Fruit fly (Drosophila melanogaster): ENCODE measurements around the gene CG31898.

Gene CG31898

dm6 chr2L:8399863-8400598 is at the start of gene CG31898:
Gene CG31898, plus strand, starts transcription at chr2L:8400421.
- TF ChIP-seq CG17801 (GFP tag; optimal IDR thresholded peaks at IDR 0.05; ENCODE audit: partially characterized antibody): no peak

dm6 chr2L:8350560-8351171 is 49.6 kb upstream of the CG31898 start:
- TF ChIP-seq CG17801 (GFP tag; optimal IDR thresholded peaks at IDR 0.05; ENCODE audit: partially characterized antibody): no peak

- no peak for TF ChIP-seq CG17801 (GFP tag; optimal IDR thresholded peaks at IDR 0.05; ENCODE audit: partially characterized antibody)
Observed at dm6 chr2L:8351333-8351732, 48.9 kb upstream of the CG31898 start.

- TF ChIP-seq CG17801 (GFP tag; optimal IDR thresholded peaks at IDR 0.05; ENCODE audit: partially characterized antibody): no peak
Observed at dm6 chr2L:8351864-8352263, 48.4 kb upstream of the CG31898 start, which contains the start of gene Mur29B. Gene Mur29B, plus strand, starts transcription at chr2L:8352187.

DNA sequence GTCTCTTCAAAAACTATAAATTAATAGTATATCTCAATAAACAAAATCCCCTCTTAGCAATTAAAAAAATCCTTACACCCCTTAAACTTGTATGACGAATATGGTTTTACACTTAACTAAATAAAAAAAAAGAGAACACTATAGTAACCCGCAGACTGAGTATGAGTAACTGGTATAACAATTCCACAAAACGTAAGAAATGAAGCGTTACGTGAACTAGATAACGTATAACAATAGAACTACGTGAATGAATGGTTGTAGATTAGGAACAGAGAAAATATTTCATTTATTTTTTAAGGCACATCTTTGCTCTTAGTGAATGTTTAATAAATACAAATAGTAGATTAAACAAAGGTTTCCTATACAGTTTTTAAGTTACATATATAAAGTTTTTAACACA is 44.8 kb upstream of the CG31898 start:
- no peak for TF ChIP-seq CG17801 (GFP tag; optimal IDR thresholded peaks at IDR 0.05; ENCODE audit: partially characterized antibody)

DNA sequence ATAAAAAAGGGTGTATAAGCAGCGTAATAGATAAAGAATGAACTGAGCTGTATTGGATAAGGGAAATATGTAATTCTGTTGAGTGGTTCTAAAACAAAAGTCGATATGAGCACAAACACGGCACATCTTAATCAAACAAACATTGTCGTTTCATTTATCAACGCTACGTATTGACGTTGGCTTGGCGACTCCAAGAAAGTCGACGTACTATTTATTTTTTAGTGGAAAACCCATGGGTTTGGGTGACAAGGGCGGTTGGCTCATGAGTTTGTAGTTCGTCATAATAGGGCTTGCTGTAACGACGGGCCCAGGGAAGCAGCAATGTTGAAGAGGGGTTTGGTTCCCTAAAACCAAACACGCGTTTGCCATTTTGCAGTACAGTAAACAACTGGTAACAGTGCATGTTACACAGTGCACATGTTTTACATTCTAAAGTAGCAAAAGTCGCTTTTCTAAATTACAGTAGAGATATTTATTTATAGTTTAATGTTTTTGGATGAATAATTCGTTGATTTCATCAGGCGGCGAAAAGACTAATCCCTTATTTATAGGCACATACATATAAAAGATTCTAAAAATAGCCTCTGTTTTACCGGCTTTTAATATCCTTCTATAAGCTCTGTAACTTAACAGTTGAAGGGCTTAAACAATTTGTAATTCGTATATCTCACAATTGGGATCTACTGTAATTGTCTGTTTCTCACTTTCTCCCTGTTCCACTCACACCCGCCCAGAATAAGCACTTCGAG is 38.8 kb upstream of the CG31898 start:
- TF ChIP-seq CG17801 (GFP tag; optimal IDR thresholded peaks at IDR 0.05; ENCODE audit: partially characterized antibody): peak; percentile 89

DNA sequence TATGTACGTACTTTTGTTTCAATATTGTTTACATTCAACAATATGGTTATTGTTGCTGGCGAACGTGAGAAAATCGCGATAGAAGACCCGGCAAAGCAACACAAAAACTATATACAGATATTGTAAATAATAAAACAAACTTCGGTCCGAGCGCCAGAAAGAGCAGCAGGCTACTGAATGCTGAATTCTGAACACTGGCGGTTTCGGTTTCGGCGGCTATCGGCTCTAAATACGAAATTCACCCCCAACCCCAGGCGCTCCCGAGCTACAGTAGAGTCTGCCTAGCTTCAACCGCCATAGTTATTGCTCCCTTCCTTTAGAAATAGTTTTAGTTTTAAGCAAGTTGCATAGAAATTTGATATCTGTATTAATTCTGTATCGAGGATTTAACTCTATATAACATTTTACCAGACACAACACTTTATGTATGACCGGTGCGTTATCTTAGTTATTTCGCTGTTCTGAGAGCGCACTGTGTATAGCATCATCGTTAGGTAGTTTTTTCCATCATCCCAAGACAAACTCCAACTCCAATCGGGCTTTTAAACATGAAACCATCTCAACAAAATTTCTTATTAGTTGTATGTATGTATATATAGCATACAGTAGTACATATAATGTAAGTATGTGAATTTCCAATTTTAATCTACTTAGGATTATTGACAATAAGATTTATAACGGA is 37.8 kb upstream of the CG31898 start, which contains the start of gene CG7627:
TSS of gene CG7627 (minus strand) at position 197 of the 682 bp plus-strand sequence.
- TF ChIP-seq CG17801 (GFP tag; optimal IDR thresholded peaks at IDR 0.05; ENCODE audit: partially characterized antibody): peak; percentile 63

DNA sequence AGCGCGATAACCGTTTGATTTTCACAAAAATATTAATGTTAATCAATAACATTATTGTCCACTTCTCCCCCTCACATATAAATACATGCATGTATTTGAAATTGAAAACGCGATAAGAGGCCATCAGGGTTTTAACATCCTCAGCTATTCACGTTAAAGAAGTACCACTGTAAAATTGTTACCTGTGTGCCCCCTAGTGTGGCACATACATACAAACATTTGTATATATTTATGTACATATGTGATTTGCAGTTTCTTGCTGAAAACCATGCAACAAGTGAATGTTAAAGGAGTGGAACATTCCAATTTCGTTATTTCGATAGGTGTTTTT is 37.3 kb upstream of the CG31898 start:
- TF ChIP-seq CG17801 (GFP tag; optimal IDR thresholded peaks at IDR 0.05; ENCODE audit: partially characterized antibody): no peak

DNA sequence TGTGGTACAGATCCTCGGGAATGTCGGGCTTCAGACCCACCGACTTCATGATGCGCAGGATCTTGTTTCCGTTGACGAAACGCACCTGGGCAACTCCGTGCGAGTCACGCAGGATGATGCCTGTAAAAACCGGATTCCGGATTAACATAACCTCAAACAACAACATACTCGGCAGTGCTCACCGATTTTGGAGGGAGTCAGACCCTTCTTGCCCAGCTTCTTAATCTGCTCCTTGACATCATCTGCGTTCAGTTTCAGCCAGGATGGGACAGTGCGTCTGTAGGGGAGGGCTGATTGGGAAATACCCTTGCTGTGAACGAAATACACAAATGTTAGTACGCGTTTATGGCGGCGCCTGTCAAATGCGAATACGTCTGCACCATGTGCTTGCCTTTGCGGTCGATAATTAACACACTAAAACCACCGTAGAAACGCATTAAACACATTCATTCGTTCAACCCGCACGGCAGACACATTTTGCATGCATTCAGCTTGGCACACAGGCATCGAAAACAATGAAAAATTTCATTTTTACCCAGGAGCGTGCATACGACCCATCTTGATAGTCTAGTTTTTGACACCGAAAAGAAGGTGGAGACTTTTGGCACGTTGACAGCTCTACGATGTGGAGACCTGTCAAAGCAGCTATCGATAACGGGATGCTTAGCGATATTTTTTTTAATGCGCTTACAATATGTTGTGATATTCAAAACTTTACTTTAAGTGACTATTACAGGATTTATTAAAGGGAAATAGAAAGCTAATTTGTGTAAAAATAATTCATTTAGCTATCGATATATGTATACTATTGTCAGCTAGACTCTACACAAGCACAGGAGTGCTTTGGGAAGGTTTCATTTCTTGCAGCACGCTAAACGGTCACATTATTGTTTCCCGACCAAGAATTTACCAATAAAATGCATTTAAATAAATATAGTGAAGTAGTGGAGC is 35.9 kb upstream of the CG31898 start, which contains the start of the genes RpS13 and CSN8:
TSS of gene RpS13 (minus strand) at position 657 of the 951 bp plus-strand sequence.
TSS of gene CSN8 (plus strand) at position 850 of the 951 bp plus-strand sequence.
- peak; percentile 53 for TF ChIP-seq CG17801 (GFP tag; optimal IDR thresholded peaks at IDR 0.05; ENCODE audit: partially characterized antibody)

DNA sequence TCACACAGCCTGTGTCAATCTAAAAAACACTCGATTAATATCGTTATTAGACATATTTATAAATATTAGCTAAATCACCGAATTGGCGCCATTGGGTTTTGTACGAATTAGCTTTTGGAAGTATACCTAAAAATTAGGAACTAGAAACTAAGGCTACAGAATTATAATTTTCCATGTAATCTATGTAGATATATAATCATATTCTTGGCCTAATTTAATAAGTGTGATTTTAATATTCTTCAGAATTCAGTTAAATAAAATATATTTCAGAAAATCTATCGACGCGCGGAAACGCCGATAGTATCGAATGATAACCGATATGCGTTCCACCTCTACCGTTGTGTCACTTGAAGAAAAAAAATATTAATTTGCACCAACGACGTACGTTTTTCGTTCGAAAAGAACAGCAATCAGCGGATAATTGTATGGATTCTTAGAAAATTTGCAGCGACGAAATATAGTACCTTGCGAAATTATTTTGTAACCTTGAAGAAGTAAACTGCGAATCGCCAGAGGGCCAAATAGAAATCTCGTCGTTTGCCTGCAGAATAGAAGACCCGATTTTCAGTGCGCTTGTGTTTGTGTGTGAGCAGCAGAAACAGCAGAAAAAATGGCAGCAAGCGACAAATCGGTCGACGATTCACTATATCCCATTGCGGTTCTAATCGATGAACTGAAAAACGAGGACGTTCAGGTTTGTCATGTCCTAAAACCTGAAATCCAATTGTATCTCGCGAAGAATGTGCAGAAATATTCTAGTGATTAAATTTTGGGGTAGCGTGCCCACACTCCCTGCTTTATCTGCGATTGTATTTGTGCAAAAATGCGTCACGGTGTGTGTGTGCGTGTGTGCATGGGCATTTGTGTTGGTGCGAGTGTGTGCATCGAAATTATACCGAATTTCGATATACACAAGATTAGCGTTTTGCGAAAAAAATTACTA is 34.2 kb upstream of the CG31898 start, which contains the start of gene Pp2A-29B:
TSS of gene Pp2A-29B (plus strand) at position 338 of the 943 bp plus-strand sequence.
- peak; percentile 32 for TF ChIP-seq CG17801 (GFP tag; optimal IDR thresholded peaks at IDR 0.05; ENCODE audit: partially characterized antibody)

DNA sequence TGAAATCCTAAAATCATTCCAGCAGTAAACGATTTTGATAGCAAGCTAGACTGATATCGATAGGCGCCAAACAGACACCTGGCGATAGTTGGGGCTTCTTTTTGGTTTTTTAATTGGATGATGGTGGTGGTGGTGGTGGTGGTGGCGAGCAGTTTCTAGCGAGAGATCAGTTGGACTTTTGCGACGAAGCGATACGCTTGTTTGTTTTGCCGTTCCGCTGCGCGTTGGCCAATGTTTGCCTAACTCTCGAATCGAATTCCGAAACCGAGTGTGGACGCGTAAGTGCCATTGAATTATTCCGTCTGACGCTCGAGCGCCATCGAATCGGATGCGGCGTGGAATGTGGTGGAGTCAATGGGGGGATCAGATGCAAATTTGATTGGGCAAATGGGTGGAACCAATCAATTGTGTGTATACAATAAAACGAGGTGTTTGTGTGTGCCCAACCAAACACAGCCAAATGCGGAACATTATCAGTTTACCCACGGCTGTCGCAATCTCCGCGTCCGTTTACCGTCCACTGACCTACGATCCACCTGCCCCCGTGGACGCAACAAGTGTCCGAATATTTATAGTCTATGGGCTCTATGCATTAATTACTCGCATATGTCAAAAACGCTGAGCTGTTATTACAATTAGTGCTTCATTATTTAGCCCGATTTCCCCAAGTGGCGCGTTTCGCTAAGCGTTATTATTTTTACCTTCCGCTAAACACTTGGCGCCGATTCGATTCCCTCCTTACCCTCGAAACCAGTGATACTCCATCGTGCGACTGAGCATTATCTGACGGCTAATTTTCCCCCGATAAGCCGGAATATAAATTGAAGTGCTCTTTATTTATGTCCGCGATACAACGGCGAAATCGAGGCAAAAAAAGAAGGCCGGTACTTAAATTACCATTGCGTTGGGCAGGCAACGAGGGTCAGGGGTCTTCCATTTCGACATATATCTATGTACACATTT is 29.6 kb upstream of the CG31898 start, which contains the start of gene CG17292:
TSS of gene CG17292 (plus strand) at position 91 of the 963 bp plus-strand sequence.
- peak; percentile 80 for TF ChIP-seq CG17801 (GFP tag; optimal IDR thresholded peaks at IDR 0.05; ENCODE audit: partially characterized antibody)

Measured in ovary, adult (tissue).